Worm (Caenorhabditis elegans) whole organism, mixed stage, embryonic: ENCODE measurements around the gene C32H11.4.

Experiments used
- M03D4.4 ChIP-seq: sonication (generic microtip); optimal IDR thresholded peaks from 2 replicates; lab custom pipeline; 2017; ENCODE audit warnings: mild to moderate bottlenecking, missing genetic modification characterization, missing compliant biosample characterization
- bed-3 ChIP-seq: fragments of 200-800 bp; sonication (Bioruptor generic); optimal IDR thresholded peaks from 3 replicates; lab custom pipeline; 2018; ENCODE audit warnings: mild to moderate bottlenecking, missing genetic modification characterization, moderate library complexity, missing compliant biosample characterization
- blmp-1 ChIP-seq: fragments of 150-350 bp; optimal IDR thresholded peaks from 2 replicates; lab custom pipeline; 2014; ENCODE audit warnings: missing biosample characterization, missing genetic modification characterization
- ceh-39 ChIP-seq: fragments of 150-350 bp; optimal IDR thresholded peaks from 2 replicates; lab custom pipeline; 2014; ENCODE audit warnings: missing biosample characterization, missing genetic modification characterization
- ceh-43 ChIP-seq: fragments of 200-800 bp; sonication (Bioruptor generic); optimal IDR thresholded peaks from 2 replicates; lab custom pipeline; 2018; ENCODE audit warnings: mild to moderate bottlenecking, missing genetic modification characterization, moderate library complexity, missing compliant biosample characterization
- ceh-83 ChIP-seq: fragments of 200-800 bp; sonication (Bioruptor generic); optimal IDR thresholded peaks from 2 replicates; lab custom pipeline; 2018; ENCODE audit warnings: mild to moderate bottlenecking, missing genetic modification characterization, missing compliant biosample characterization
- ces-1 ChIP-seq: fragments of 150-350 bp; optimal IDR thresholded peaks from 2 replicates; lab custom pipeline; 2014; ENCODE audit warnings: missing biosample characterization, missing genetic modification reagents, missing genetic modification characterization
- cnd-1 ChIP-seq: fragments of 200-800 bp; sonication (Bioruptor generic); optimal IDR thresholded peaks from 2 replicates; lab custom pipeline; 2018; ENCODE audit warnings: mild to moderate bottlenecking, missing genetic modification characterization, missing compliant biosample characterization
- drap-1 ChIP-seq: fragments of 200-800 bp; sonication (Bioruptor generic); optimal IDR thresholded peaks from 3 replicates; lab custom pipeline; 2018; ENCODE audit warnings: mild to moderate bottlenecking, missing genetic modification characterization, missing compliant biosample characterization
- elt-1 ChIP-seq: sonication (generic microtip); optimal IDR thresholded peaks from 2 replicates; lab custom pipeline; 2017; ENCODE audit warnings: missing genetic modification characterization, mild to moderate bottlenecking, missing compliant biosample characterization, antibody characterized with exemption, moderate library complexity, borderline replicate concordance; ENCODE audit not compliant: insufficient read depth
- elt-3 ChIP-seq: fragments of 150-350 bp; optimal IDR thresholded peaks from 2 replicates; lab custom pipeline; 2014; ENCODE audit warnings: missing biosample characterization, missing genetic modification characterization
- flh-1 ChIP-seq: fragments of 200-800 bp; sonication (Bioruptor generic); optimal IDR thresholded peaks from 2 replicates; lab custom pipeline; 2018; ENCODE audit warnings: mild to moderate bottlenecking, missing genetic modification characterization, moderate library complexity, missing compliant biosample characterization
- ham-2 ChIP-seq: fragments of 200-800 bp; sonication (Bioruptor generic); optimal IDR thresholded peaks from 2 replicates; lab custom pipeline; 2018; ENCODE audit warnings: mild to moderate bottlenecking, missing genetic modification characterization, missing compliant biosample characterization
- hlh-1 ChIP-seq: fragments of 150-350 bp; optimal IDR thresholded peaks from 2 replicates; lab custom pipeline; 2014; ENCODE audit warnings: missing biosample characterization, missing genetic modification reagents, missing genetic modification characterization
- lin-13 ChIP-seq: fragments of 150-350 bp; optimal IDR thresholded peaks from 2 replicates; lab custom pipeline; 2014; ENCODE audit warnings: missing biosample characterization, missing genetic modification characterization
- lin-32 ChIP-seq: fragments of 200-800 bp; sonication (Bioruptor generic); optimal IDR thresholded peaks from 2 replicates; lab custom pipeline; 2018; ENCODE audit warnings: mild to moderate bottlenecking, missing genetic modification characterization, missing compliant biosample characterization
- mab-5 ChIP-seq: fragments of 150-350 bp; optimal IDR thresholded peaks from 2 replicates; lab custom pipeline; 2014; ENCODE audit warnings: missing biosample characterization, missing genetic modification characterization
- mep-1 ChIP-seq: fragments of 150-350 bp; optimal IDR thresholded peaks from 2 replicates; lab custom pipeline; 2017; ENCODE audit warnings: missing biosample characterization, missing genetic modification reagents, missing genetic modification characterization, inconsistent platforms
- mls-2 ChIP-seq: sonication (generic microtip); optimal IDR thresholded peaks from 2 replicates; lab custom pipeline; 2016; ENCODE audit warnings: mild to moderate bottlenecking, missing genetic modification characterization, moderate library complexity, missing compliant biosample characterization
- nhr-12 ChIP-seq: fragments of 150-350 bp; optimal IDR thresholded peaks from 2 replicates; lab custom pipeline; 2014; ENCODE audit warnings: missing biosample characterization, missing genetic modification characterization
- nhr-237 ChIP-seq: fragments of 150-350 bp; optimal IDR thresholded peaks from 2 replicates; lab custom pipeline; 2014; ENCODE audit warnings: missing biosample characterization, missing genetic modification characterization
- nhr-28 ChIP-seq: fragments of 150-350 bp; optimal IDR thresholded peaks from 2 replicates; lab custom pipeline; 2014; ENCODE audit warnings: missing biosample characterization, missing genetic modification characterization
- nhr-76 ChIP-seq: sonication (generic microtip); optimal IDR thresholded peaks from 2 replicates; lab custom pipeline; 2017; ENCODE audit warnings: missing biosample characterization, missing genetic modification characterization
- pha-4 ChIP-seq: fragments of 150-350 bp; optimal IDR thresholded peaks from 2 replicates; lab custom pipeline; 2018; ENCODE audit warnings: missing biosample characterization, missing genetic modification reagents, missing genetic modification characterization
- sem-2 ChIP-seq: fragments of 200-800 bp; sonication (Bioruptor generic); optimal IDR thresholded peaks from 2 replicates; lab custom pipeline; 2018; ENCODE audit warnings: mild to moderate bottlenecking, missing genetic modification characterization, missing compliant biosample characterization
- snpc-4 ChIP-seq: fragments of 150-350 bp; optimal IDR thresholded peaks from 2 replicates; lab custom pipeline; 2014; ENCODE audit warnings: missing biosample characterization, missing genetic modification characterization
- sptf-1 ChIP-seq: sonication (generic microtip); optimal IDR thresholded peaks from 2 replicates; lab custom pipeline; 2017; ENCODE audit warnings: mild to moderate bottlenecking, missing genetic modification characterization, moderate library complexity, missing compliant biosample characterization
- tbx-8 ChIP-seq: fragments of 200-800 bp; sonication (Bioruptor generic); optimal IDR thresholded peaks from 2 replicates; lab custom pipeline; 2018; ENCODE audit warnings: mild to moderate bottlenecking, missing genetic modification characterization, moderate library complexity, missing compliant biosample characterization
- unc-120 ChIP-seq: sonication (generic microtip); optimal IDR thresholded peaks from 2 replicates; lab custom pipeline; 2017; ENCODE audit warnings: missing genetic modification characterization, missing compliant biosample characterization; ENCODE audit not compliant: poor library complexity, severe bottlenecking
- unc-39 ChIP-seq: fragments of 150-350 bp; optimal IDR thresholded peaks from 2 replicates; lab custom pipeline; 2014; ENCODE audit warnings: missing biosample characterization, missing genetic modification characterization
- zip-8 ChIP-seq: fragments of 150-350 bp; optimal IDR thresholded peaks from 2 replicates; lab custom pipeline; 2014; ENCODE audit warnings: missing biosample characterization, missing genetic modification characterization
- ztf-11 ChIP-seq: fragments of 150-350 bp; optimal IDR thresholded peaks from 2 replicates; lab custom pipeline; 2014; ENCODE audit warnings: missing biosample characterization, missing genetic modification characterization

C32H11.4 gene

ce11 chrIV:12883190-12883589, 37.9 kb upstream of the C32H11.4 start, which contains the start of gene ZK896.4:
TSS of gene ZK896.4 (minus strand) at chrIV:12883290.
- TF ChIP-seq M03D4.4 (no peak), sptf-1 (tag; lab: Kevin White, UChicago) (no peak), lin-32 (no peak), ces-1 (no peak), elt-3 (no peak), ham-2 (GFP tag; lab: Kevin White, UChicago) (no peak), tbx-8 (GFP tag; lab: Kevin White, UChicago) (no peak), nhr-28 (tag; lab: Kevin White, UChicago) (no peak), drap-1 (GFP tag; lab: Kevin White, UChicago) (no peak), pha-4 (tag; lab: Kevin White, UChicago) (no peak), cnd-1 (no peak), unc-120 (tag; lab: Kevin White, UChicago) (no peak), blmp-1 (no peak), bed-3 (GFP tag; lab: Kevin White, UChicago) (no peak), mab-5 (tag; lab: Kevin White, UChicago) (no peak), unc-39 (tag; lab: Kevin White, UChicago) (no peak), lin-13 (tag; lab: Kevin White, UChicago) (no peak)
- TF ChIP-seq, all 35 proteins: peak for 0

ce11 chrIV:12886012-12886411, 35.1 kb upstream of the C32H11.4 start:
- TF ChIP-seq elt-3 (no peak), elt-1 (tag; lab: Kevin White, UChicago) (no peak), zip-8 (tag; lab: Kevin White, UChicago) (no peak), M03D4.4 (no peak), ceh-39 (tag; lab: Kevin White, UChicago) (no peak), ceh-83 (GFP tag; lab: Kevin White, UChicago) (no peak), sem-2 (GFP tag; lab: Kevin White, UChicago) (no peak), nhr-28 (tag; lab: Kevin White, UChicago) (no peak), nhr-12 (tag; lab: Kevin White, UChicago) (no peak), unc-120 (tag; lab: Kevin White, UChicago) (no peak), sptf-1 (tag; lab: Kevin White, UChicago) (no peak), ceh-43 (no peak), ces-1 (no peak), nhr-237 (tag; lab: Kevin White, UChicago) (no peak), blmp-1 (no peak), ztf-11 (no peak), lin-32 (no peak), hlh-1 (tag; lab: Kevin White, UChicago) (no peak), nhr-76 (tag; lab: Kevin White, UChicago) (no peak)

- no peak for TF ChIP-seq mls-2
- TF ChIP-seq mep-1 (tag; lab: Kevin White, UChicago), result no peak
- TF ChIP-seq ztf-11, result no peak
- TF ChIP-seq zip-8 (tag; lab: Kevin White, UChicago), result no peak
- no peak for TF ChIP-seq flh-1
Measured at ce11 chrIV:12890445-12890844, 30.6 kb upstream of the C32H11.4 start, which contains the start of gene K08D8.6. TSS of gene K08D8.6 (minus strand) at chrIV:12890508.

- TF ChIP-seq zip-8 (tag; lab: Kevin White, UChicago) (no peak), unc-120 (tag; lab: Kevin White, UChicago) (no peak), bed-3 (GFP tag; lab: Kevin White, UChicago) (no peak), sptf-1 (tag; lab: Kevin White, UChicago) (no peak), snpc-4 (no peak), hlh-1 (tag; lab: Kevin White, UChicago) (no peak), cnd-1 (no peak)
Measured at ce11 chrIV:12891080-12891479, 30.0 kb upstream of the C32H11.4 start.

ce11 chrIV:12892194-12892593, 28.9 kb upstream of the C32H11.4 start, which contains the start of gene K08D8.1:
TSS of gene K08D8.1 (plus strand) at chrIV:12892494.
- no peak for TF ChIP-seq drap-1 (GFP tag; lab: Kevin White, UChicago)
- no peak for TF ChIP-seq ceh-39 (tag; lab: Kevin White, UChicago)
- no peak for TF ChIP-seq mls-2
